Worm (Caenorhabditis elegans): ENCODE results near the gene Y67A10A.3.

- TF ChIP-seq nhr-2 (tag; optimal IDR thresholded peaks at IDR 0.05) (no peak), elt-1 (tag; optimal IDR thresholded peaks at IDR 0.05; ENCODE audit: borderline replicate concordance, insufficient read depth) (no peak), unc-62 (GFP tag; optimal IDR thresholded peaks at IDR 0.05) (no peak)
These were observed 16.4 kb upstream of the Y67A10A.3 start, which contains the start of gene oac-56 for ce11 chrIV:14350651-14351050.

All from whole organism, mixed stage, embryonic.